Worm (Caenorhabditis elegans) whole organism, L2 larva: ENCODE measurements around the gene srz-37.

Experiments used
- blmp-1 ChIP-seq: sonication (generic microtip); optimal IDR thresholded peaks from 2 replicates; lab custom pipeline; 2017; ENCODE audit warnings: missing genetic modification characterization, mild to moderate bottlenecking, missing compliant biosample characterization, antibody characterized with exemption, moderate library complexity; ENCODE audit not compliant: insufficient read depth
- dmd-4 ChIP-seq: sonication (generic microtip); optimal IDR thresholded peaks from 2 replicates; lab custom pipeline; 2017; ENCODE audit warnings: missing biosample characterization, missing genetic modification characterization
- lsy-2 ChIP-seq, 2 experiments: fragments of 150-350 bp in 1 of 2; sonication (generic microtip) in 1 of 2; optimal IDR thresholded peaks; 2 replicates each; lab custom pipeline; 2014 to 2017; ENCODE audit warnings: missing biosample characterization in 2 of 2, missing genetic modification characterization in 2 of 2
- mdl-1 ChIP-seq, 2 experiments: fragments of 150-350 bp in 1 of 2; sonication (generic microtip) in 1 of 2; optimal IDR thresholded peaks; 2 replicates each; lab custom pipeline; 2017; ENCODE audit warnings: missing biosample characterization in 2 of 2, missing genetic modification characterization in 2 of 2
- nhr-11 ChIP-seq: fragments of 150-350 bp; optimal IDR thresholded peaks from 2 replicates; lab custom pipeline; 2014; ENCODE audit warnings: missing biosample characterization, missing genetic modification characterization
- nhr-23 ChIP-seq: fragments of 150-350 bp; optimal IDR thresholded peaks from 2 replicates; lab custom pipeline; 2014; ENCODE audit warnings: missing biosample characterization, missing genetic modification reagents, missing genetic modification characterization
- nhr-25 ChIP-seq: fragments of 150-350 bp; sonication (generic microtip); optimal IDR thresholded peaks from 3 replicates; lab custom pipeline; 2014; ENCODE audit warnings: missing biosample characterization, missing genetic modification characterization
- skn-1 ChIP-seq: sonication (generic microtip); optimal IDR thresholded peaks from 2 replicates; lab custom pipeline; 2017; ENCODE audit warnings: missing biosample characterization, missing genetic modification characterization
- snpc-4 ChIP-seq: fragments of 150-350 bp; optimal IDR thresholded peaks from 2 replicates; lab custom pipeline; 2014; ENCODE audit warnings: missing biosample characterization, missing genetic modification characterization
- ztf-1 ChIP-seq: fragments of 200-800 bp; sonication (Bioruptor generic); conservative IDR thresholded peaks from 2 replicates; pipeline ENCODE4 v1.3.6; 2022; ENCODE audit warnings: missing genetic modification characterization, missing compliant biosample characterization

DNA sequence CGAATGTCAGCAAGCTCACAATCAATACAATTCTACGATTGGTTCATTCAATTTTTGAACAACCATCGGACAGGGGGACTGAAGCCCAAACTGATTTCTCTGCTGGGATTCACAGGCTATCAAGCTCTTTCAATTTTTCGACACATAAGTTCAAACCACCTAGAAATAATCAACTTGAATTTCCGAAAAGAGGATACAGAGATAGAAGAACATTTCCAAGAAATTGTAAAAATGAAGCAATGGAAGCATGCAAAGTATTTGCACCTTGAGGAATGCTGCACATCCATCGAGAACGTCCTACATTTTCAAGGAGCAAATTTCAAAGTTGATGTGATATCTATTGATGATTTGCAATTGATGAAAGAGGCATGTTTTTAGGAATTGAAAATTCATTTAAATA lies 13.9 kb downstream of the srz-37 start:
- TF ChIP-seq lsy-2 (tag; optimal IDR thresholded peaks at IDR 0.05; lab: Kevin White, UChicago) (no peak), snpc-4 (tag; lab: Kevin White, UChicago) (no peak), nhr-11 (no peak), nhr-23 (tag; lab: Kevin White, UChicago) (no peak), mdl-1 (tag; optimal IDR thresholded peaks at IDR 0.05; lab: Kevin White, UChicago) (no peak), nhr-25 (tag; lab: Kevin White, UChicago) (no peak), skn-1 (tag; lab: Kevin White, UChicago) (no peak), blmp-1 (tag; lab: Kevin White, UChicago) (no peak), ztf-1 (GFP tag; lab: Robert Waterston, UW) (no peak), dmd-4 (no peak)
